Fruit fly (Drosophila melanogaster) whole organism, embryonic: Measurements from ENCODE around the gene Cpr30F.

Experiments used
- CG11093 ChIP-seq: fragments of 200-800 bp; sonication (Bioruptor generic); IDR thresholded peaks from 3 replicates; pipeline ENCODE4 v1.3.6; 2022; ENCODE audit warnings: missing biosample characterization, missing genetic modification characterization
- CG11247 ChIP-seq: fragments of 200-800 bp; sonication (Bioruptor generic); IDR thresholded peaks from 2 replicates; pipeline ENCODE4 v1.3.6; 2022; ENCODE audit warnings: missing biosample characterization, missing genetic modification characterization
- CG13296 ChIP-seq: fragments of 200-800 bp; sonication (Bioruptor generic); optimal IDR thresholded peaks from 3 replicates; lab custom pipeline; 2018; ENCODE audit warnings: missing biosample characterization, mild to moderate bottlenecking, missing genetic modification characterization
- CG13894 ChIP-seq: fragments of 200-800 bp; sonication (Bioruptor generic); optimal IDR thresholded peaks from 3 replicates; lab custom pipeline; 2018; ENCODE audit warnings: missing biosample characterization, mild to moderate bottlenecking, missing genetic modification characterization, moderate library complexity
- CG14441 ChIP-seq: fragments of 200-800 bp; sonication (Bioruptor generic); IDR thresholded peaks from 2 replicates; pipeline ENCODE4 v1.3.6; 2022; ENCODE audit warnings: missing biosample characterization, missing genetic modification characterization
- CG1647 ChIP-seq: fragments of 200-800 bp; sonication (Bioruptor generic); optimal IDR thresholded peaks from 3 replicates; lab custom pipeline; 2016; ENCODE audit warnings: missing biosample characterization, missing genetic modification characterization
- CG16863 ChIP-seq: fragments of 200-800 bp; sonication (Bioruptor generic); optimal IDR thresholded peaks from 3 replicates; lab custom pipeline; 2016; ENCODE audit warnings: missing biosample characterization, missing genetic modification characterization
- CG17829 ChIP-seq: fragments of 200-800 bp; optimal IDR thresholded peaks from 2 replicates; lab custom pipeline; 2019; ENCODE audit warnings: missing biosample characterization, mild to moderate bottlenecking, missing genetic modification characterization, moderate library complexity
- CG2875 ChIP-seq: fragments of 200-800 bp; sonication (Bioruptor generic); optimal IDR thresholded peaks from 2 replicates; lab custom pipeline; 2017; ENCODE audit warnings: missing biosample characterization, mild to moderate bottlenecking, missing genetic modification characterization, missing genetic modification reagents
- CG30020 ChIP-seq: fragments of 200-800 bp; optimal IDR thresholded peaks from 2 replicates; lab custom pipeline; 2019; ENCODE audit warnings: missing biosample characterization, mild to moderate bottlenecking, missing genetic modification characterization, moderate library complexity
- CG32532 ChIP-seq: fragments of 200-800 bp; sonication (Bioruptor generic); IDR thresholded peaks from 2 replicates; pipeline ENCODE4 v1.3.6; 2022; ENCODE audit warnings: missing biosample characterization, missing genetic modification characterization
- CG4360 ChIP-seq: fragments of 200-800 bp; sonication (Bioruptor generic); IDR thresholded peaks from 2 replicates; pipeline ENCODE4 v1.3.6; 2022; ENCODE audit warnings: missing biosample characterization, missing genetic modification characterization
- CG4820 ChIP-seq: fragments of 200-800 bp; sonication (Bioruptor generic); optimal IDR thresholded peaks from 3 replicates; lab custom pipeline; 2016; ENCODE audit warnings: missing biosample characterization, missing genetic modification characterization
- CG6683 ChIP-seq: fragments of 200-800 bp; sonication (Bioruptor generic); optimal IDR thresholded peaks from 2 replicates; lab custom pipeline; 2017; ENCODE audit warnings: missing biosample characterization, mild to moderate bottlenecking, missing genetic modification characterization, missing genetic modification reagents
- CG6813 ChIP-seq: fragments of 200-800 bp; sonication (Bioruptor generic); optimal IDR thresholded peaks from 2 replicates; lab custom pipeline; 2017; ENCODE audit warnings: missing biosample characterization, missing genetic modification characterization, mild to moderate bottlenecking, moderate library complexity, missing genetic modification reagents
- CG7357 ChIP-seq: fragments of 200-800 bp; sonication (Bioruptor generic); IDR thresholded peaks from 3 replicates; pipeline ENCODE4 v1.3.6; 2022; ENCODE audit warnings: missing biosample characterization, missing genetic modification characterization
- CG8765 ChIP-seq: fragments of 200-800 bp; sonication (Bioruptor generic); IDR thresholded peaks from 2 replicates; pipeline ENCODE4 v1.3.6; 2022; ENCODE audit warnings: missing biosample characterization, missing genetic modification characterization
- CG9876 ChIP-seq: fragments of 200-800 bp; sonication (Bioruptor generic); optimal IDR thresholded peaks from 2 replicates; lab custom pipeline; 2016; ENCODE audit warnings: missing biosample characterization, missing genetic modification characterization
- D19B ChIP-seq: fragments of 200-800 bp; sonication (Bioruptor generic); optimal IDR thresholded peaks from 2 replicates; lab custom pipeline; 2017; ENCODE audit warnings: missing biosample characterization, mild to moderate bottlenecking, missing genetic modification characterization
- Elba2 ChIP-seq: fragments of 200-800 bp; sonication (Bioruptor generic); optimal IDR thresholded peaks from 3 replicates; lab custom pipeline; 2016; ENCODE audit warnings: missing biosample characterization, missing genetic modification characterization
- Fer1 ChIP-seq: fragments of 200-800 bp; sonication (Bioruptor generic); optimal IDR thresholded peaks from 2 replicates; lab custom pipeline; 2017; ENCODE audit warnings: missing biosample characterization, mild to moderate bottlenecking, missing genetic modification characterization
- Fer3 ChIP-seq: fragments of 200-800 bp; sonication (Bioruptor generic); optimal IDR thresholded peaks from 2 replicates; lab custom pipeline; 2018; ENCODE audit warnings: missing biosample characterization, mild to moderate bottlenecking, missing genetic modification characterization, moderate library complexity
- GATAe ChIP-seq: fragments of 200-800 bp; sonication (Bioruptor generic); conservative IDR thresholded peaks from 2 replicates; pipeline ENCODE4 v1.3.6; 2022; ENCODE audit warnings: missing biosample characterization, missing genetic modification characterization
- Hey ChIP-seq: fragments of 200-800 bp; sonication (Bioruptor generic); optimal IDR thresholded peaks from 3 replicates; lab custom pipeline; 2018; ENCODE audit warnings: missing biosample characterization, mild to moderate bottlenecking, missing genetic modification characterization
- Med ChIP-seq: fragments of 200-800 bp; sonication (Bioruptor generic); peaks from one replicate; lab custom pipeline; 2016; ENCODE audit warnings: missing biosample characterization, missing genetic modification characterization, mild to moderate bottlenecking, inconsistent platforms, moderate library complexity
- Myb ChIP-seq: fragments of 200-800 bp; sonication (Bioruptor generic); optimal IDR thresholded peaks from 2 replicates; lab custom pipeline; 2016; ENCODE audit warnings: missing biosample characterization, missing genetic modification characterization
- NC2α ChIP-seq: fragments of 200-800 bp; sonication (Bioruptor generic); optimal IDR thresholded peaks from 2 replicates; lab custom pipeline; 2016; ENCODE audit warnings: missing biosample characterization, missing genetic modification characterization
- NfI ChIP-seq: fragments of 200-800 bp; sonication (Bioruptor generic); optimal IDR thresholded peaks from 3 replicates; lab custom pipeline; 2018; ENCODE audit warnings: missing biosample characterization, mild to moderate bottlenecking, missing genetic modification characterization, moderate library complexity
- PHDP ChIP-seq: fragments of 200-800 bp; sonication (Bioruptor generic); optimal IDR thresholded peaks from 3 replicates; lab custom pipeline; 2018; ENCODE audit warnings: missing biosample characterization, mild to moderate bottlenecking, missing genetic modification characterization, moderate library complexity
- Rfx ChIP-seq: fragments of 200-800 bp; sonication (Bioruptor generic); IDR thresholded peaks from 2 replicates; pipeline ENCODE4 v1.3.6; 2022; ENCODE audit warnings: missing biosample characterization, missing genetic modification characterization
- ac ChIP-seq: fragments of 200-800 bp; sonication (Bioruptor generic); optimal IDR thresholded peaks from 3 replicates; lab custom pipeline; 2017; ENCODE audit warnings: missing biosample characterization, mild to moderate bottlenecking, missing genetic modification characterization
- bbx ChIP-seq: fragments of 200-800 bp; sonication (Bioruptor generic); IDR thresholded peaks from 2 replicates; pipeline ENCODE4 v1.3.6; 2022; ENCODE audit warnings: missing biosample characterization, missing genetic modification characterization; ENCODE audit not compliant: partially characterized antibody
- cwo ChIP-seq: fragments of 200-800 bp; sonication (Bioruptor generic); optimal IDR thresholded peaks from 3 replicates; lab custom pipeline; 2017; ENCODE audit warnings: missing biosample characterization, missing genetic modification characterization, mild to moderate bottlenecking, moderate library complexity, missing genetic modification reagents
- dpn ChIP-seq, 2 experiments: fragments of 200-800 bp; sonication (Bioruptor generic); optimal IDR thresholded peaks; 3 replicates each; lab custom pipeline; 2016; ENCODE audit warnings: missing biosample characterization in 2 of 2, missing genetic modification characterization in 2 of 2
- gem ChIP-seq: fragments of 200-800 bp; sonication (Bioruptor generic); optimal IDR thresholded peaks from 2 replicates; lab custom pipeline; 2019; ENCODE audit warnings: missing biosample characterization, mild to moderate bottlenecking, missing genetic modification characterization, moderate library complexity
- grau ChIP-seq: fragments of 200-800 bp; optimal IDR thresholded peaks from 3 replicates; lab custom pipeline; 2019; ENCODE audit warnings: missing biosample characterization, mild to moderate bottlenecking, missing genetic modification characterization, moderate library complexity
- gro ChIP-seq: fragments of 200-800 bp; sonication (Bioruptor generic); optimal IDR thresholded peaks from 2 replicates; lab custom pipeline; 2016; ENCODE audit warnings: missing biosample characterization, missing genetic modification characterization
- lilli ChIP-seq: fragments of 200-800 bp; sonication (Bioruptor generic); optimal IDR thresholded peaks from 3 replicates; lab custom pipeline; 2016; ENCODE audit warnings: missing biosample characterization, missing genetic modification characterization
- maf-S ChIP-seq: fragments of 200-800 bp; sonication (Bioruptor generic); optimal IDR thresholded peaks from 2 replicates; lab custom pipeline; 2016; ENCODE audit warnings: missing biosample characterization, missing genetic modification characterization
- mam ChIP-seq: fragments of 200-800 bp; sonication (Bioruptor generic); optimal IDR thresholded peaks from 3 replicates; lab custom pipeline; 2016; ENCODE audit warnings: missing biosample characterization, missing genetic modification characterization
- phol ChIP-seq: fragments of 200-800 bp; sonication (Bioruptor generic); optimal IDR thresholded peaks from 3 replicates; lab custom pipeline; 2018; ENCODE audit warnings: missing biosample characterization, mild to moderate bottlenecking, missing genetic modification characterization, moderate library complexity
- psq ChIP-seq: fragments of 200-800 bp; sonication (Bioruptor generic); optimal IDR thresholded peaks from 2 replicates; lab custom pipeline; 2017; ENCODE audit warnings: missing biosample characterization, missing genetic modification characterization
- rib ChIP-seq: fragments of 200-800 bp; sonication (Bioruptor generic); IDR thresholded peaks from 2 replicates; pipeline ENCODE4 v1.3.6; 2022; ENCODE audit warnings: missing biosample characterization, missing genetic modification characterization
- sens ChIP-seq: fragments of 200-800 bp; sonication (Bioruptor generic); peaks from one replicate; lab custom pipeline; 2016; ENCODE audit warnings: missing biosample characterization, missing genetic modification characterization
- sr ChIP-seq: fragments of 200-800 bp; sonication (Bioruptor generic); IDR thresholded peaks from 3 replicates; pipeline ENCODE4 v1.3.6; 2022; ENCODE audit warnings: missing biosample characterization, missing genetic modification characterization
- sug ChIP-seq: fragments of 200-800 bp; optimal IDR thresholded peaks from 2 replicates; lab custom pipeline; 2019; ENCODE audit warnings: missing biosample characterization, mild to moderate bottlenecking, missing genetic modification characterization, moderate library complexity
- tgo ChIP-seq: fragments of 200-800 bp; sonication (Bioruptor generic); IDR thresholded peaks from 3 replicates; pipeline ENCODE4 v1.3.6; 2022; ENCODE audit warnings: missing biosample characterization, missing genetic modification characterization
- tll ChIP-seq, 2 experiments: fragments of 200-800 bp in 1 of 2; fragments of >200 bp in 1 of 2; sonication (Bioruptor generic) in 1 of 2; optimal IDR thresholded peaks; 2 replicates each; lab custom pipeline; 2017 to 2019; ENCODE audit warnings: missing biosample characterization in 2 of 2, missing genetic modification characterization in 2 of 2, mild to moderate bottlenecking in 1 of 2, moderate library complexity in 1 of 2
- vfl ChIP-seq: fragments of 200-800 bp; sonication (Bioruptor generic); optimal IDR thresholded peaks from 2 replicates; lab custom pipeline; 2016; ENCODE audit warnings: missing biosample characterization, missing genetic modification characterization
- zf30C ChIP-seq: fragments of 200-800 bp; sonication (Bioruptor generic); optimal IDR thresholded peaks from 3 replicates; lab custom pipeline; 2018; ENCODE audit warnings: missing biosample characterization, mild to moderate bottlenecking, missing genetic modification characterization

Cpr30F gene

dm6 chr2L:9943521-9943920 lies 10.6 kb upstream of the Cpr30F start (continued):
- TF ChIP-seq bbx (GFP tag; lab: Robert Waterston, UW) (no peak), mam (GFP tag; lab: Kevin White, UChicago) (peak; percentile 50), sug (peak; percentile 75), Hey (tag; lab: Kevin White, UChicago) (peak; percentile 51), CG11093 (GFP tag; lab: Robert Waterston, UW) (0 out of 3 replicates have a peak, but pooled peaks have one; percentile 14), CG13296 (peak; percentile 30), dpn (GFP tag; optimal IDR thresholded peaks at IDR 0.05; lab: Kevin White, UChicago) (no peak), sr (GFP tag; lab: Robert Waterston, UW) (no peak), lilli (GFP tag; lab: Kevin White, UChicago) (peak; percentile 24), gro (peak; percentile 60), Med (GFP tag; lab: Kevin White, UChicago) (peak; percentile 57), Fer1 (GFP tag; lab: Kevin White, UChicago) (peak; percentile 32), Myb (GFP tag; lab: Kevin White, UChicago) (no peak), CG13894 (tag; lab: Kevin White, UChicago) (peak; percentile 9), rib (GFP tag; lab: Robert Waterston, UW) (peak; percentile 73), NfI (GFP tag; lab: Kevin White, UChicago) (peak; percentile 23), Rfx (peak; percentile 69), grau (tag; lab: Kevin White, UChicago) (peak; percentile 15), CG8765 (GFP tag; lab: Robert Waterston, UW) (no peak), GATAe (peak; percentile 89), Fer3 (tag; lab: Kevin White, UChicago) (peak; percentile 48), CG32532 (GFP tag; lab: Robert Waterston, UW) (peak; percentile 48; the same call in 1 of the 2 replicates), CG6813 (GFP tag; lab: Kevin White, UChicago) (peak; percentile 26), tgo (GFP tag; lab: Robert Waterston, UW) (no peak), zf30C (GFP tag; lab: Kevin White, UChicago) (no peak), PHDP (tag; lab: Kevin White, UChicago) (peak; percentile 3), tll (GFP tag; optimal IDR thresholded peaks at IDR 0.05; lab: Kevin White, UChicago) (no peak), cwo (peak; percentile 59)

- TF ChIP-seq CG17829, result no peak
- peak; percentile 48 for TF ChIP-seq CG9876
- no peak for TF ChIP-seq gem (tag; lab: Kevin White, UChicago)
- no peak for TF ChIP-seq NC2α (GFP tag; lab: Kevin White, UChicago)
- peak; percentile 63 for TF ChIP-seq mam (GFP tag; lab: Kevin White, UChicago)
- peak; percentile 43 for TF ChIP-seq vfl (GFP tag; lab: Kevin White, UChicago)
- TF ChIP-seq CG4820 (GFP tag; lab: Kevin White, UChicago), result no peak
- TF ChIP-seq Myb (GFP tag; lab: Kevin White, UChicago), result peak; percentile 80
- TF ChIP-seq D19B (GFP tag; lab: Kevin White, UChicago), result no peak
- no peak for TF ChIP-seq CG2875
- TF ChIP-seq Elba2 (GFP tag; lab: Kevin White, UChicago), result peak; percentile 61
- no peak for TF ChIP-seq psq
- peak; percentile 76 for TF ChIP-seq sens (GFP tag; lab: Kevin White, UChicago)
- peak; percentile 39 for TF ChIP-seq phol
- TF ChIP-seq CG30020, result no peak
- TF ChIP-seq CG16863 (GFP tag; lab: Kevin White, UChicago), result no peak
- TF ChIP-seq CG1647 (GFP tag; lab: Kevin White, UChicago), result peak; percentile 21
- TF ChIP-seq CG6683 (GFP tag; lab: Kevin White, UChicago), result no peak
- TF ChIP-seq CG11247 (GFP tag; lab: Robert Waterston, UW), result peak; percentile 21; the same call in 1 of the 2 replicates
- TF ChIP-seq maf-S (GFP tag; lab: Kevin White, UChicago), result peak; percentile 25
- 0 out of 2 replicates have a peak, but pooled peaks have one; percentile 35 for TF ChIP-seq CG14441 (GFP tag; lab: Robert Waterston, UW)
- TF ChIP-seq CG7357 (GFP tag; lab: Robert Waterston, UW), result no peak
- peak; percentile 64 for TF ChIP-seq CG4360 (GFP tag; lab: Robert Waterston, UW)
- no peak for TF ChIP-seq ac (GFP tag; lab: Kevin White, UChicago)
Measured at dm6 chr2L:9938631-9939256, 5.8 kb upstream of the Cpr30F start, which contains the start of the genes Datp and CG4619. Gene Datp (minus strand): TSS chr2L:9938790. Gene CG4619 (plus strand): TSS chr2L:9938863.
